Fruit fly (Drosophila melanogaster) whole organism, embryonic: Measurements from ENCODE around the gene Sp212.

Experiments
- Atf3 ChIP-seq: fragments of 200-800 bp; sonication (Bioruptor generic); optimal IDR thresholded peaks from 3 replicates; lab custom pipeline; 2016; ENCODE audit warnings: missing biosample characterization, missing genetic modification characterization
- BEAF-32 ChIP-seq: fragments of 200-800 bp; sonication (Bioruptor generic); optimal IDR thresholded peaks from 3 replicates; lab custom pipeline; 2017; ENCODE audit warnings: missing biosample characterization, missing genetic modification characterization, mild to moderate bottlenecking, moderate library complexity, missing genetic modification reagents
- CG12071 ChIP-seq: fragments of 200-800 bp; sonication (Bioruptor generic); optimal IDR thresholded peaks from 3 replicates; lab custom pipeline; 2018; ENCODE audit warnings: missing biosample characterization, mild to moderate bottlenecking, missing genetic modification characterization
- CG13287 ChIP-seq: fragments of 200-800 bp; sonication (Bioruptor generic); IDR thresholded peaks from 2 replicates; pipeline ENCODE4 v1.3.6; 2022; ENCODE audit warnings: missing biosample characterization, missing genetic modification characterization; ENCODE audit not compliant: partially characterized antibody
- CG1529 ChIP-seq: fragments of 200-800 bp; sonication (Bioruptor generic); optimal IDR thresholded peaks from 3 replicates; lab custom pipeline; 2018; ENCODE audit warnings: missing biosample characterization, missing genetic modification characterization
- CG17186 ChIP-seq: fragments of 200-800 bp; sonication (Bioruptor generic); optimal IDR thresholded peaks from 3 replicates; lab custom pipeline; 2017; ENCODE audit warnings: missing biosample characterization, missing genetic modification reagents, missing genetic modification characterization
- CG18262 ChIP-seq: fragments of 200-800 bp; optimal IDR thresholded peaks from 3 replicates; lab custom pipeline; 2019; ENCODE audit warnings: missing biosample characterization, mild to moderate bottlenecking, missing genetic modification characterization, moderate library complexity
- CG2875 ChIP-seq: fragments of 200-800 bp; sonication (Bioruptor generic); optimal IDR thresholded peaks from 2 replicates; lab custom pipeline; 2017; ENCODE audit warnings: missing biosample characterization, mild to moderate bottlenecking, missing genetic modification characterization, missing genetic modification reagents
- CG2889 ChIP-seq: fragments of 200-800 bp; sonication (Bioruptor generic); IDR thresholded peaks from 3 replicates; pipeline ENCODE4 v1.3.6; 2022; ENCODE audit warnings: missing biosample characterization, missing genetic modification characterization
- CG31224 ChIP-seq: fragments of 200-800 bp; sonication (Bioruptor generic); IDR thresholded peaks from 2 replicates; pipeline ENCODE4 v1.3.6; 2022; ENCODE audit warnings: missing biosample characterization, missing genetic modification characterization
- CG3163 ChIP-seq: fragments of 200-800 bp; sonication (Bioruptor generic); optimal IDR thresholded peaks from 3 replicates; lab custom pipeline; 2016; ENCODE audit warnings: missing biosample characterization, missing genetic modification characterization
- CG3995 ChIP-seq: fragments of 200-800 bp; sonication (Bioruptor generic); optimal IDR thresholded peaks from 3 replicates; lab custom pipeline; 2016; ENCODE audit warnings: missing biosample characterization, missing genetic modification characterization
- CG4820 ChIP-seq: fragments of 200-800 bp; sonication (Bioruptor generic); optimal IDR thresholded peaks from 3 replicates; lab custom pipeline; 2016; ENCODE audit warnings: missing biosample characterization, missing genetic modification characterization
- CG5180 ChIP-seq: fragments of 200-800 bp; sonication (Bioruptor generic); optimal IDR thresholded peaks from 3 replicates; lab custom pipeline; 2017; ENCODE audit warnings: missing biosample characterization, missing genetic modification characterization, mild to moderate bottlenecking, moderate library complexity, missing genetic modification reagents
- CG6272 ChIP-seq: fragments of 200-800 bp; sonication (Bioruptor generic); IDR thresholded peaks from 2 replicates; pipeline ENCODE4 v1.3.6; 2022; ENCODE audit warnings: missing biosample characterization, missing genetic modification characterization
- Dip3 ChIP-seq: fragments of 200-800 bp; sonication (Bioruptor generic); optimal IDR thresholded peaks from 3 replicates; lab custom pipeline; 2016; ENCODE audit warnings: missing biosample characterization, missing genetic modification characterization
- Dp ChIP-seq: fragments of 200-800 bp; sonication (Bioruptor generic); optimal IDR thresholded peaks from 2 replicates; lab custom pipeline; 2018; ENCODE audit warnings: missing biosample characterization, mild to moderate bottlenecking, missing genetic modification characterization, moderate library complexity
- E2f2 ChIP-seq: fragments of 200-800 bp; sonication (Bioruptor generic); IDR thresholded peaks from 2 replicates; pipeline ENCODE4 v1.3.6; 2022; ENCODE audit warnings: missing biosample characterization, missing genetic modification characterization
- Ets65A ChIP-seq: fragments of 200-800 bp; sonication (Bioruptor generic); peaks from one replicate; lab custom pipeline; 2016; ENCODE audit warnings: missing biosample characterization, missing genetic modification characterization
- MTF-1 ChIP-seq: fragments of 200-800 bp; sonication (Bioruptor generic); optimal IDR thresholded peaks from 2 replicates; lab custom pipeline; 2018; ENCODE audit warnings: missing biosample characterization, mild to moderate bottlenecking, missing genetic modification characterization, borderline replicate concordance
- Myb ChIP-seq: fragments of 200-800 bp; sonication (Bioruptor generic); optimal IDR thresholded peaks from 2 replicates; lab custom pipeline; 2016; ENCODE audit warnings: missing biosample characterization, missing genetic modification characterization
- NfI ChIP-seq: fragments of 200-800 bp; sonication (Bioruptor generic); optimal IDR thresholded peaks from 3 replicates; lab custom pipeline; 2018; ENCODE audit warnings: missing biosample characterization, mild to moderate bottlenecking, missing genetic modification characterization, moderate library complexity
- Poxn ChIP-seq: fragments of 200-800 bp; sonication (Bioruptor generic); IDR thresholded peaks from 2 replicates; pipeline ENCODE4 v1.3.6; 2022; ENCODE audit warnings: missing biosample characterization, missing genetic modification characterization
- Xbp1 ChIP-seq: fragments of 200-800 bp; sonication (Bioruptor generic); optimal IDR thresholded peaks from 3 replicates; lab custom pipeline; 2016; ENCODE audit warnings: missing biosample characterization, mild to moderate bottlenecking, missing genetic modification characterization
- YL-1 ChIP-seq: fragments of 200-800 bp; sonication (Bioruptor generic); optimal IDR thresholded peaks from 3 replicates; lab custom pipeline; 2017; ENCODE audit warnings: missing biosample characterization, mild to moderate bottlenecking, missing genetic modification characterization
- btn ChIP-seq: fragments of 200-800 bp; sonication (Bioruptor generic); optimal IDR thresholded peaks from 2 replicates; lab custom pipeline; 2016; ENCODE audit warnings: missing biosample characterization, missing genetic modification characterization
- chm ChIP-seq: fragments of 200-800 bp; sonication (Bioruptor generic); IDR thresholded peaks from 2 replicates; pipeline ENCODE4 v1.3.6; 2022; ENCODE audit warnings: missing biosample characterization, missing genetic modification characterization
- chn ChIP-seq: fragments of 200-800 bp; sonication (Bioruptor generic); optimal IDR thresholded peaks from 2 replicates; lab custom pipeline; 2016; ENCODE audit warnings: missing biosample characterization, missing genetic modification characterization
- crp ChIP-seq, 2 experiments: fragments of 200-800 bp; sonication (Bioruptor generic); optimal IDR thresholded peaks; 2 replicates in 1 of 2; 3 replicates in 1 of 2; lab custom pipeline; 2017; ENCODE audit warnings: missing biosample characterization in 2 of 2, missing genetic modification characterization in 2 of 2, mild to moderate bottlenecking in 1 of 2, moderate library complexity in 1 of 2
- dan ChIP-seq: fragments of 200-800 bp; sonication (Bioruptor generic); IDR thresholded peaks from 2 replicates; pipeline ENCODE4 v1.3.6; 2022; ENCODE audit warnings: missing biosample characterization, missing genetic modification characterization
- dm ChIP-seq: fragments of 200-800 bp; sonication (Bioruptor generic); optimal IDR thresholded peaks from 3 replicates; lab custom pipeline; 2016; ENCODE audit warnings: missing biosample characterization, missing genetic modification characterization
- dysf ChIP-seq: fragments of 200-800 bp; sonication (Bioruptor generic); IDR thresholded peaks from 3 replicates; pipeline ENCODE4 v1.3.6; 2022; ENCODE audit warnings: missing biosample characterization, missing genetic modification characterization
- ewg ChIP-seq: fragments of 200-800 bp; sonication (Bioruptor generic); optimal IDR thresholded peaks from 3 replicates; lab custom pipeline; 2017; ENCODE audit warnings: mild to moderate bottlenecking, missing biosample characterization, missing genetic modification reagents, missing genetic modification characterization
- nom ChIP-seq: fragments of 200-800 bp; sonication (Bioruptor generic); optimal IDR thresholded peaks from 2 replicates; lab custom pipeline; 2017; ENCODE audit warnings: missing biosample characterization, missing genetic modification characterization, mild to moderate bottlenecking, moderate library complexity, missing genetic modification reagents
- pita ChIP-seq: fragments of 200-800 bp; sonication (Bioruptor generic); optimal IDR thresholded peaks from 2 replicates; lab custom pipeline; 2017; ENCODE audit warnings: missing biosample characterization, mild to moderate bottlenecking, missing genetic modification characterization
- pnt ChIP-seq: fragments of 200-800 bp; sonication (Bioruptor generic); optimal IDR thresholded peaks from 3 replicates; lab custom pipeline; 2016; ENCODE audit warnings: missing biosample characterization, missing genetic modification characterization
- pros ChIP-seq: fragments of 200-800 bp; sonication (Bioruptor generic); optimal IDR thresholded peaks from 3 replicates; lab custom pipeline; 2019; ENCODE audit warnings: missing biosample characterization, mild to moderate bottlenecking, missing genetic modification characterization, moderate library complexity
- pzg ChIP-seq: fragments of 200-800 bp; sonication (Bioruptor generic); optimal IDR thresholded peaks from 3 replicates; lab custom pipeline; 2018; ENCODE audit warnings: missing biosample characterization, mild to moderate bottlenecking, missing genetic modification characterization, moderate library complexity
- sqz ChIP-seq: fragments of 200-800 bp; sonication (Bioruptor generic); optimal IDR thresholded peaks from 3 replicates; lab custom pipeline; 2018; ENCODE audit warnings: missing biosample characterization, mild to moderate bottlenecking, missing genetic modification characterization
- stc ChIP-seq: fragments of 200-800 bp; sonication (Bioruptor generic); IDR thresholded peaks from 2 replicates; pipeline ENCODE4 v1.3.6; 2022; ENCODE audit warnings: missing biosample characterization, missing genetic modification characterization
- stwl ChIP-seq: fragments of 200-800 bp; sonication (Bioruptor generic); optimal IDR thresholded peaks from 3 replicates; lab custom pipeline; 2018; ENCODE audit warnings: missing biosample characterization, mild to moderate bottlenecking, missing genetic modification characterization, moderate library complexity

Gene Sp212

DNA sequence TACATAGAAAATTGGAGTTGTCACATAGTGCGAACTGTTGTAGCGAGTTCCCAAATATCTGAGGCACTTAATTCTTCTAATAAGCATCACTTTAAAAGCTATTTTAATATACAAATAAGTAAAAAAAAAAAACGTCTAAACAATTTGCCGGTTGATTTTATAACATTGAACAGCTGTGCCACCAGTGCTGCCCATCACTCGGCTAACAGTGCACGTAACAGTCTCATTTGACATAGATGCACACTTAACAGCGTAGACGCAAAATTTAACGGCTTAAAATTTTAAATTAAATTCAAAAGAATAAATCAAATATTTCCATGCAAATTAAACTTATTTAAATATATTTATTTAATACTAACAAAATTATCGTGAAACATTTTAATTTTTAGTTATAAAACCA lies 35.9 kb upstream of the Sp212 start, which contains the start of gene MetRS-m:
Gene MetRS-m (minus strand): TSS at position 171 of the 400 bp plus-strand sequence.
- TF ChIP-seq sqz (GFP tag; lab: Kevin White, UChicago), result no peak
- no peak for TF ChIP-seq pita
- peak; percentile 18; the same call in 1 of the 2 replicates for TF ChIP-seq CG13287 (GFP tag; lab: Robert Waterston, UW)
- no peak for TF ChIP-seq Dip3 (GFP tag; lab: Kevin White, UChicago)
- TF ChIP-seq btn (GFP tag; lab: Kevin White, UChicago), result no peak
- peak; percentile 59; the same call in 1 of the 2 replicates for TF ChIP-seq E2f2 (GFP tag; lab: Robert Waterston, UW)
- peak; percentile 58 for TF ChIP-seq stwl
- TF ChIP-seq CG17186, result peak; percentile 37
- peak; percentile 63 for TF ChIP-seq Myb (GFP tag; lab: Kevin White, UChicago)
- peak; percentile 54 for TF ChIP-seq Dp
- no peak for TF ChIP-seq Xbp1 (GFP tag; lab: Kevin White, UChicago)
- no peak for TF ChIP-seq dysf (GFP tag; lab: Robert Waterston, UW)
- no peak for TF ChIP-seq dan
- no peak for TF ChIP-seq CG6272 (GFP tag; lab: Robert Waterston, UW)
- no peak for TF ChIP-seq dm
- TF ChIP-seq NfI (GFP tag; lab: Kevin White, UChicago), result no peak
- peak; percentile 6 for TF ChIP-seq pzg
- peak; percentile 32 to 87 for TF ChIP-seq crp (GFP tag; optimal IDR thresholded peaks at IDR 0.05; lab: Kevin White, UChicago)

DNA sequence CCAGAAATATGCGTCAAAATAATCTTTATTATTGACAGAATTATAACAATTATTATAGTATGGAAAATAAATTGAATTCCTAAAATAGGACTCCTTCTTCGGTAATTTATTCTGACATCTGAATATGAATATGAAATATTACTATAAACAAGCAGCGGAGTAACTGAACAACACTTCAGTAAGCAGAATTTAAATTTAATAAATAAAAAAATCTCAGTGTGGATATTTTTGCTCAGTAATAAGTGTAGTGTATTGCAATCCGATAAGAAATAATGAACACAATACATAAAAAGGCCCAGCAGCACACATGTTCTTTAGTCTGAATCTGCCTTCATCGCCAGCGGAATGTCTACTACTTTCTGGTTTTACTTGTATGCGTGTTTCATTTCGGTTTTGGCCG lies 31.9 kb upstream of the Sp212 start, which contains the start of gene CG43179:
Gene CG43179 (plus strand): TSS at position 301 of the 400 bp plus-strand sequence.
- TF ChIP-seq ewg (GFP tag; lab: Kevin White, UChicago) (no peak), chm (no peak), pros (GFP tag; lab: Kevin White, UChicago) (no peak), CG4820 (GFP tag; lab: Kevin White, UChicago) (no peak), pnt (GFP tag; lab: Kevin White, UChicago) (no peak), BEAF-32 (no peak), YL-1 (GFP tag; lab: Kevin White, UChicago) (no peak), nom (GFP tag; lab: Kevin White, UChicago) (no peak), CG12071 (no peak), CG3995 (GFP tag; lab: Kevin White, UChicago) (no peak), CG3163 (GFP tag; lab: Kevin White, UChicago) (no peak), CG1529 (no peak), MTF-1 (no peak), stc (GFP tag; lab: Robert Waterston, UW) (no peak), Atf3 (GFP tag; lab: Kevin White, UChicago) (no peak), CG5180 (GFP tag; lab: Kevin White, UChicago) (no peak), CG18262 (tag; lab: Kevin White, UChicago) (no peak)

- TF ChIP-seq Ets65A (GFP tag; lab: Kevin White, UChicago), result peak; percentile 68
- no peak for TF ChIP-seq CG2889
Observed at dm6 chr3R:14245371-14245770, 21.4 kb upstream of the Sp212 start, which contains the start of gene CG9616. Gene CG9616, minus strand, starts transcription at chr3R:14245471.

DNA sequence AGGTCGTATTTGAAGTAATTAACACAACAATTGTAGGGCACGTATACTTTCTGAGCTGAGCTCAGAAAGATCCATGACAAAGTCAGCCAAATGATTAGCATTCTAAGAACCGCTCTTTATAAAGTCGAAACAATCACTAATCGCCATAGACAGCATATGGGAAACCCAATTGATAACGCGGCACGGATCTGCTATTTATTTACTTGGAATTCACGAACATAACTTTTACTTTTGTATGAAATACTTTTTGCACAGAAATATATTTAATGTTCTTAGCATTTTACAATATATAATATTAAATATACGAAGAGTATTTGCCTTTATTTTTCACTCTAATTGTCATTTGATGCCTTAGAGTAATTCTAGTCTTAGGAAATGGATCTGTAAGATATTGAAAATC lies 20.6 kb upstream of the Sp212 start, which contains the start of gene CG43291:
Gene CG43291 (minus strand): TSS at position 101 of the 400 bp plus-strand sequence.
- TF ChIP-seq CG31224 (GFP tag; lab: Robert Waterston, UW), result no peak
- no peak for TF ChIP-seq CG2875 (GFP tag; lab: Kevin White, UChicago)
- no peak for TF ChIP-seq pnt (GFP tag; lab: Kevin White, UChicago)
- no peak for TF ChIP-seq Poxn (GFP tag; lab: Robert Waterston, UW)
- TF ChIP-seq chn (GFP tag; lab: Kevin White, UChicago), result no peak
